Worm (Caenorhabditis elegans) whole organism, L4 larva: ENCODE results near the gene sahd-1.
A peak's percentile ranks its signal among the peaks of the same experiment; 100 is the strongest.

Source experiments
- F37D6.2 ChIP-seq: sonication (generic microtip); optimal IDR thresholded peaks from 2 replicates; lab custom pipeline; 2016; ENCODE audit warnings: mild to moderate bottlenecking, missing genetic modification characterization, missing compliant biosample characterization
- F44E2.7 ChIP-seq: fragments of 200-800 bp; sonication (Bioruptor generic); IDR thresholded peaks from 2 replicates; pipeline ENCODE4 v2.1.2; 2022; ENCODE audit warnings: missing genetic modification characterization, missing compliant biosample characterization
- T26A8.4 ChIP-seq: fragments of 200-800 bp; sonication (Bioruptor generic); IDR thresholded peaks from 2 replicates; pipeline ENCODE4 v1.3.6; 2022; ENCODE audit warnings: missing genetic modification characterization, missing compliant biosample characterization
- Y105C5A.15 ChIP-seq: fragments of 200-800 bp; sonication (Bioruptor generic); IDR thresholded peaks from 2 replicates; pipeline ENCODE4 v1.3.6; 2022; ENCODE audit warnings: missing genetic modification characterization, missing compliant biosample characterization
- Y48G9A.11 ChIP-seq: fragments of 200-800 bp; sonication (Bioruptor generic); IDR thresholded peaks from 2 replicates; pipeline ENCODE4 v1.3.6; 2022; ENCODE audit warnings: missing genetic modification reagents, missing genetic modification characterization, missing compliant biosample characterization
- Y5F2A.4 ChIP-seq: fragments of 200-800 bp; sonication (Bioruptor generic); optimal IDR thresholded peaks from 2 replicates; lab custom pipeline; 2018; ENCODE audit warnings: mild to moderate bottlenecking, missing genetic modification characterization, missing compliant biosample characterization
- Y75B8A.6 ChIP-seq: fragments of 200-800 bp; sonication (Bioruptor generic); IDR thresholded peaks from 2 replicates; pipeline ENCODE4 v1.3.6; 2022; ENCODE audit warnings: missing genetic modification reagents, missing genetic modification characterization, missing compliant biosample characterization
- ZK337.2 ChIP-seq: fragments of 200-800 bp; sonication (Bioruptor generic); IDR thresholded peaks from 2 replicates; pipeline ENCODE4 v1.3.6; 2022; ENCODE audit warnings: missing genetic modification reagents, missing genetic modification characterization, missing compliant biosample characterization
- aly-2 ChIP-seq: sonication (generic microtip); optimal IDR thresholded peaks from 2 replicates; lab custom pipeline; 2018; ENCODE audit warnings: missing biosample characterization, missing genetic modification characterization
- arid-1 ChIP-seq: fragments of 200-800 bp; sonication (Bioruptor generic); conservative IDR thresholded peaks from 2 replicates; pipeline ENCODE4 v1.3.6; 2022; ENCODE audit warnings: missing genetic modification reagents, missing genetic modification characterization, missing compliant biosample characterization
- ctbp-1 ChIP-seq: fragments of 200-800 bp; sonication (Bioruptor generic); IDR thresholded peaks from 2 replicates; pipeline ENCODE4 v1.3.6; 2022; ENCODE audit warnings: missing genetic modification reagents, missing genetic modification characterization, missing compliant biosample characterization
- daf-12 ChIP-seq: fragments of 150-350 bp; optimal IDR thresholded peaks from 2 replicates; lab custom pipeline; 2014; ENCODE audit warnings: missing biosample characterization, missing genetic modification reagents, missing genetic modification characterization
- daf-16 ChIP-seq, 3 experiments: sonication (generic microtip); optimal IDR thresholded peaks; 2 replicates each; lab custom pipeline; 2016 to 2017; ENCODE audit warnings: missing genetic modification characterization in 3 of 3, missing genetic modification reagents in 3 of 3, mild to moderate bottlenecking in 2 of 3, missing compliant biosample characterization in 2 of 3, missing biosample characterization in 1 of 3, moderate library complexity in 1 of 3
- daf-8 ChIP-seq: fragments of 200-800 bp; sonication (Bioruptor generic); IDR thresholded peaks from 2 replicates; pipeline ENCODE4 v1.3.6; 2022; ENCODE audit warnings: missing genetic modification characterization, missing compliant biosample characterization
- dmd-8 ChIP-seq: fragments of 200-800 bp; sonication (Bioruptor generic); IDR thresholded peaks from 2 replicates; pipeline ENCODE4 v1.3.6; 2022; ENCODE audit warnings: missing genetic modification characterization, missing compliant biosample characterization
- dmd-9 ChIP-seq: fragments of 200-800 bp; sonication (Bioruptor generic); IDR thresholded peaks from 2 replicates; pipeline ENCODE4 v1.3.6; 2022; ENCODE audit warnings: missing genetic modification reagents, missing genetic modification characterization, missing compliant biosample characterization
- duxl-1 ChIP-seq: sonication (generic microtip); optimal IDR thresholded peaks from 2 replicates; lab custom pipeline; 2016; ENCODE audit warnings: mild to moderate bottlenecking, missing genetic modification characterization, moderate library complexity, missing compliant biosample characterization; ENCODE audit not compliant: poor library complexity
- dve-1 ChIP-seq: sonication (generic microtip); optimal IDR thresholded peaks from 2 replicates; lab custom pipeline; 2017; ENCODE audit warnings: antibody characterized with exemption, mild to moderate bottlenecking, missing genetic modification characterization, missing compliant biosample characterization; ENCODE audit not compliant: insufficient read depth
- egl-27 ChIP-seq: sonication (generic microtip); optimal IDR thresholded peaks from 3 replicates; lab custom pipeline; 2017; ENCODE audit warnings: missing biosample characterization, missing genetic modification reagents, missing genetic modification characterization
- hlh-11 ChIP-seq: fragments of 200-800 bp; sonication (Bioruptor generic); optimal IDR thresholded peaks from 2 replicates; lab custom pipeline; 2018; ENCODE audit warnings: mild to moderate bottlenecking, missing genetic modification characterization, missing compliant biosample characterization
- hlh-30 ChIP-seq: sonication (generic microtip); optimal IDR thresholded peaks from 2 replicates; lab custom pipeline; 2017; ENCODE audit warnings: antibody characterized with exemption, mild to moderate bottlenecking, missing genetic modification characterization, missing compliant biosample characterization; ENCODE audit not compliant: insufficient read depth
- lin-1 ChIP-seq: fragments of 200-800 bp; sonication (Bioruptor generic); IDR thresholded peaks from 2 replicates; pipeline ENCODE4 v1.3.6; 2022; ENCODE audit warnings: missing genetic modification reagents, missing genetic modification characterization, missing compliant biosample characterization
- lin-13 ChIP-seq: fragments of 150-350 bp; optimal IDR thresholded peaks from 2 replicates; lab custom pipeline; 2014; ENCODE audit warnings: missing biosample characterization, missing genetic modification reagents, missing genetic modification characterization
- lin-15B ChIP-seq: fragments of 150-350 bp; sonication (generic microtip); optimal IDR thresholded peaks from 3 replicates; lab custom pipeline; 2014; ENCODE audit warnings: missing biosample characterization, missing genetic modification characterization
- lin-29 ChIP-seq: fragments of 200-800 bp; sonication (Bioruptor generic); IDR thresholded peaks from 2 replicates; pipeline ENCODE4 v1.3.6; 2022; ENCODE audit warnings: missing genetic modification reagents, missing genetic modification characterization, missing compliant biosample characterization
- lin-38 ChIP-seq: fragments of 200-800 bp; sonication (Bioruptor generic); IDR thresholded peaks from 2 replicates; pipeline ENCODE4 v1.3.6; 2022; ENCODE audit warnings: missing genetic modification reagents, missing genetic modification characterization, missing compliant biosample characterization
- lsy-2 ChIP-seq, 2 experiments: fragments of 150-350 bp in 1 of 2; sonication (generic microtip) in 1 of 2; optimal IDR thresholded peaks; 2 replicates each; lab custom pipeline; 2014 to 2017; ENCODE audit warnings: missing biosample characterization in 2 of 2, missing genetic modification characterization in 2 of 2
- mxl-2 ChIP-seq: fragments of 200-800 bp; sonication (Bioruptor generic); conservative IDR thresholded peaks from 2 replicates; pipeline ENCODE4 v1.3.6; 2022; ENCODE audit warnings: missing genetic modification reagents, missing genetic modification characterization, missing compliant biosample characterization
- nhr-10 ChIP-seq: fragments of 150-350 bp; optimal IDR thresholded peaks from 2 replicates; lab custom pipeline; 2014; ENCODE audit warnings: missing biosample characterization, missing genetic modification characterization
- nhr-11 ChIP-seq: fragments of 150-350 bp; optimal IDR thresholded peaks from 2 replicates; lab custom pipeline; 2014; ENCODE audit warnings: missing biosample characterization, missing genetic modification characterization
- nhr-111 ChIP-seq: fragments of 200-800 bp; sonication (Bioruptor generic); optimal IDR thresholded peaks from 2 replicates; lab custom pipeline; 2018; ENCODE audit warnings: mild to moderate bottlenecking, missing genetic modification characterization, missing compliant biosample characterization
- nhr-28 ChIP-seq: fragments of 150-350 bp; optimal IDR thresholded peaks from 2 replicates; lab custom pipeline; 2014; ENCODE audit warnings: missing biosample characterization, missing genetic modification characterization
- nhr-41 ChIP-seq: fragments of 200-800 bp; sonication (Bioruptor generic); IDR thresholded peaks from 2 replicates; pipeline ENCODE4 v1.3.6; 2022; ENCODE audit warnings: missing genetic modification reagents, missing genetic modification characterization, missing compliant biosample characterization
- nhr-77 ChIP-seq: fragments of 150-350 bp; optimal IDR thresholded peaks from 2 replicates; lab custom pipeline; 2014; ENCODE audit warnings: missing biosample characterization, missing genetic modification characterization
- php-3 ChIP-seq: fragments of 200-800 bp; sonication (Bioruptor generic); IDR thresholded peaks from 2 replicates; pipeline ENCODE4 v1.3.6; 2022; ENCODE audit warnings: missing genetic modification reagents, missing genetic modification characterization, missing compliant biosample characterization
- saeg-2 ChIP-seq: fragments of 200-800 bp; sonication (Bioruptor generic); IDR thresholded peaks from 2 replicates; pipeline ENCODE4 v1.3.6; 2022; ENCODE audit warnings: missing genetic modification reagents, missing genetic modification characterization, missing compliant biosample characterization
- tra-1 ChIP-seq: fragments of 200-800 bp; sonication (Bioruptor generic); IDR thresholded peaks from 2 replicates; pipeline ENCODE4 v1.3.6; 2022; ENCODE audit warnings: missing genetic modification reagents, missing genetic modification characterization, missing compliant biosample characterization
- unc-130 ChIP-seq: sonication (generic microtip); optimal IDR thresholded peaks from 2 replicates; lab custom pipeline; 2016; ENCODE audit warnings: missing genetic modification reagents, missing genetic modification characterization, missing compliant biosample characterization
- zag-1 ChIP-seq: fragments of 150-350 bp; optimal IDR thresholded peaks from 2 replicates; lab custom pipeline; 2014; ENCODE audit warnings: missing biosample characterization, missing genetic modification characterization
- zip-11 ChIP-seq: fragments of 200-800 bp; sonication (Bioruptor generic); IDR thresholded peaks from 2 replicates; pipeline ENCODE4 v1.3.6; 2022; ENCODE audit warnings: missing genetic modification characterization, missing compliant biosample characterization
- ztf-7 ChIP-seq: fragments of 150-350 bp; optimal IDR thresholded peaks from 2 replicates; lab custom pipeline; 2014; ENCODE audit warnings: missing biosample characterization, missing genetic modification characterization

Gene sahd-1

DNA sequence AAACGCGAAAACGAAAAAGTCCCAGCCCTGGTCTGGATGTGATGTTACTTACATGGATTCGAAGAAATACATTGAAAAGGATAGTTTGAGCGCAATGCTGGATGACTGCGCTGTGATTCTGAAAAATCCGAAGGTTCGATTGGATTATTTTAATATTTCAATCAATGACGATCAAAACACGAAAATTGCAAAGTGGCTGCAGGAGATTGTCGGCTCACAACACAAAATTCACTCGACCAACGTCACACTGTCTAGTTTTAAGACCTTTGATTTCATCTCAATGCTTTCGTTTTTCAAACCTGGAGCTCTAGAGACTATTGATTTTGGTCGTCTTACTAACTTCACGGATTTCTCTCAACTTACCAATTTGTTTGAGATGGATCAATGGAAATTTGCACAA lies 36.8 kb upstream of the sahd-1 start, which contains the start of gene C17C3.5:
Gene C17C3.5 (plus strand): TSS at position 301 of the 400 bp plus-strand sequence.
- TF ChIP-seq zag-1 (tag; lab: Kevin White, UChicago) (no peak), ztf-7 (no peak), lin-1 (GFP tag; lab: Robert Waterston, UW) (no peak), lin-15B (tag; lab: Kevin White, UChicago) (no peak)

ce11 chrII:5549746-5550145 lies 35.0 kb upstream of the sahd-1 start, which contains the start of gene C17C3.6:
TSS of gene C17C3.6 (plus strand) at chrII:5550046.
- TF ChIP-seq tra-1 (no peak), ZK337.2 (GFP tag; lab: Robert Waterston, UW) (no peak), lin-29 (no peak), hlh-11 (tag; lab: Kevin White, UChicago) (no peak), zip-11 (GFP tag; lab: Robert Waterston, UW) (no peak), Y75B8A.6 (GFP tag; lab: Robert Waterston, UW) (no peak), F44E2.7 (no peak)

- no peak for TF ChIP-seq Y105C5A.15 (GFP tag; lab: Robert Waterston, UW)
- no peak for TF ChIP-seq nhr-111 (GFP tag; lab: Kevin White, UChicago)
- no peak for TF ChIP-seq aly-2 (tag; lab: Kevin White, UChicago)
- TF ChIP-seq dve-1 (tag; lab: Kevin White, UChicago), result peak; percentile 7
- no peak for TF ChIP-seq dmd-9 (GFP tag; lab: Robert Waterston, UW)
- no peak for TF ChIP-seq unc-130 (GFP tag; lab: Kevin White, UChicago)
- TF ChIP-seq duxl-1 (tag; lab: Kevin White, UChicago), result no peak
- no peak for TF ChIP-seq daf-16 (GFP tag; optimal IDR thresholded peaks at IDR 0.05; lab: Kevin White, UChicago)
- peak; percentile 2 for TF ChIP-seq daf-16 (tag; optimal IDR thresholded peaks at IDR 0.05; lab: Kevin White, UChicago)
Measured at ce11 chrII:5547442-5547894, 32.7 kb upstream of the sahd-1 start, which contains the start of gene acdh-2. TSS of gene acdh-2 (minus strand) at chrII:5547492.

DNA sequence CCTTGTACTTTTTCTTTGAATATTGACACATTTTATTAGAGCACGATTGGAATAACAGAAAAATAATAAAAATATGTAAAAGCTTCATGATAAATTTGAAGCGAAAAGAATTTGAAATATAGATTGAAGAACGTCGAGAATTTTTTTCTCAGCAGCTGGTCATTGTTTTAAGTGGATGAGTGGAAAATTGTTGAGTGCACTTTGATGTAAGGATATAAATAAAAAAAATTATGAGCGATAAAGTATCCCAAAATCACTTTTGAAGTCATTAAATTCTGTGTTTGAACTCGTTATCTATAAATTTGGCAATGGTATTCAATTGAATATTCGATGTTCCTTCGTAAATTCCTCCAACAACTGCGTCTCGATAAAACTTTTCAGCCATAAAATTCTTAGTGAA lies 30.0 kb upstream of the sahd-1 start, which contains the start of gene ins-13:
Gene ins-13 (minus strand): TSS at position 101 of the 400 bp plus-strand sequence.
- TF ChIP-seq hlh-30 (tag; lab: Kevin White, UChicago), result no peak
- TF ChIP-seq saeg-2 (GFP tag; lab: Robert Waterston, UW), result no peak
- TF ChIP-seq, all 104 proteins: peak for 0

DNA sequence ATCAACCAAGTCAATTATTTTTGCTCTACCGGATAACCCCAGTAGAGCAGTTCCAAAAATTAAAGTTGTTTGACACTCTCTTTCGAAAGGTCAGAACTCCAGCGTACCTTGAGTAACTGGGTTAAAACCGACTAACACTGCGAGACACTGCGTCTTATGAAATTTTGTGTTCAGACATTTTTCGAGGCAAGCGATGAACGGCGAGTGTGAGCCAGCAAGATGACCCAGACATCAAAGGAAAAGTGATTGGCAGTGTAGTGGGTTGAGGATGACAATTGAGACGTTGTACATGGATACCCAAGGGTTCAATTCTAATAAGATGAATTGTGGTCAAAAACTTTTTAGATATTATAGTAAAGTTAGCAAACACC lies 29.4 kb upstream of the sahd-1 start:
- TF ChIP-seq nhr-10 (tag; lab: Kevin White, UChicago), result peak; percentile 72
- TF ChIP-seq nhr-11 (tag; lab: Kevin White, UChicago), result peak; percentile 62
- no peak for TF ChIP-seq nhr-111 (GFP tag; lab: Kevin White, UChicago)
- no peak for TF ChIP-seq Y48G9A.11
- TF ChIP-seq arid-1 (GFP tag; lab: Robert Waterston, UW), result peak; percentile 74
- TF ChIP-seq Y5F2A.4 (GFP tag; lab: Kevin White, UChicago), result no peak
- TF ChIP-seq saeg-2 (GFP tag; lab: Robert Waterston, UW), result peak; percentile 47; the same call in 1 of the 2 replicates
- TF ChIP-seq php-3 (GFP tag; lab: Robert Waterston, UW), result peak; percentile 36; the same call in 1 of the 2 replicates
- TF ChIP-seq lin-1 (GFP tag; lab: Robert Waterston, UW), result peak; percentile 59; the same call in 1 of the 2 replicates
- peak; percentile 62; the same call in 1 of the 2 replicates for TF ChIP-seq dmd-9 (GFP tag; lab: Robert Waterston, UW)
- peak; percentile 60; the same call in 1 of the 2 replicates for TF ChIP-seq mxl-2 (GFP tag; lab: Robert Waterston, UW)
- peak; percentile 46 for TF ChIP-seq duxl-1 (tag; lab: Kevin White, UChicago)
- TF ChIP-seq F37D6.2, result no peak
- TF ChIP-seq lsy-2 (tag; optimal IDR thresholded peaks at IDR 0.05; lab: Kevin White, UChicago), result peak; percentile 0 to 83
- 0 out of 2 replicates have a peak, but pooled peaks have one; percentile 4 for TF ChIP-seq lin-38 (GFP tag; lab: Robert Waterston, UW)
- TF ChIP-seq lin-15B (tag; lab: Kevin White, UChicago), result no peak
- TF ChIP-seq nhr-28, result peak; percentile 71
- no peak for TF ChIP-seq daf-12
- peak; percentile 46; the same call in 1 of the 2 replicates for TF ChIP-seq nhr-41 (GFP tag; lab: Robert Waterston, UW)
- 0 out of 2 replicates have a peak, but pooled peaks have one; percentile 4 for TF ChIP-seq dmd-8
- peak; percentile 4 for TF ChIP-seq T26A8.4 (GFP tag; lab: Robert Waterston, UW)
- 0 out of 2 replicates have a peak, but pooled peaks have one; percentile 17 for TF ChIP-seq ctbp-1 (GFP tag; lab: Robert Waterston, UW)
- TF ChIP-seq egl-27, result peak; percentile 48
- TF ChIP-seq daf-8 (GFP tag; lab: Robert Waterston, UW), result no peak
- peak; percentile 57 for TF ChIP-seq lin-13
- TF ChIP-seq ZK337.2 (GFP tag; lab: Robert Waterston, UW), result no peak
- peak; percentile 15 for TF ChIP-seq nhr-77 (tag; lab: Kevin White, UChicago)
- no peak for TF ChIP-seq unc-130 (GFP tag; lab: Kevin White, UChicago)
